Worm (Caenorhabditis elegans) whole organism, L4 larva: ENCODE data around the gene osm-11.

Experiments used
- F10B5.3 ChIP-seq: sonication (generic microtip); optimal IDR thresholded peaks from 2 replicates; lab custom pipeline; 2016; ENCODE audit warnings: mild to moderate bottlenecking, missing genetic modification characterization, missing compliant biosample characterization
- F37D6.2 ChIP-seq: sonication (generic microtip); optimal IDR thresholded peaks from 2 replicates; lab custom pipeline; 2016; ENCODE audit warnings: mild to moderate bottlenecking, missing genetic modification characterization, missing compliant biosample characterization
- F44E2.7 ChIP-seq: fragments of 200-800 bp; sonication (Bioruptor generic); IDR thresholded peaks from 2 replicates; pipeline ENCODE4 v2.1.2; 2022; ENCODE audit warnings: missing genetic modification characterization, missing compliant biosample characterization
- T20F7.1 ChIP-seq: fragments of 200-800 bp; sonication (Bioruptor generic); optimal IDR thresholded peaks from 2 replicates; lab custom pipeline; 2018; ENCODE audit warnings: mild to moderate bottlenecking, missing genetic modification characterization, missing compliant biosample characterization
- Y5F2A.4 ChIP-seq: fragments of 200-800 bp; sonication (Bioruptor generic); optimal IDR thresholded peaks from 2 replicates; lab custom pipeline; 2018; ENCODE audit warnings: mild to moderate bottlenecking, missing genetic modification characterization, missing compliant biosample characterization
- Y75B8A.6 ChIP-seq: fragments of 200-800 bp; sonication (Bioruptor generic); IDR thresholded peaks from 2 replicates; pipeline ENCODE4 v1.3.6; 2022; ENCODE audit warnings: missing genetic modification reagents, missing genetic modification characterization, missing compliant biosample characterization
- ZK546.5 ChIP-seq, 2 experiments: sonication (generic microtip); optimal IDR thresholded peaks; 2 replicates each; lab custom pipeline; 2017; ENCODE audit warnings: missing biosample characterization in 2 of 2, missing genetic modification characterization in 2 of 2
- aha-1 ChIP-seq: fragments of 150-350 bp; peaks from one replicate; lab custom pipeline; 2014; ENCODE audit warnings: missing biosample characterization, missing genetic modification characterization
- aly-2 ChIP-seq: sonication (generic microtip); optimal IDR thresholded peaks from 2 replicates; lab custom pipeline; 2018; ENCODE audit warnings: missing biosample characterization, missing genetic modification characterization
- ama-1 ChIP-seq: fragments of 150-350 bp; optimal IDR thresholded peaks from 2 replicates; lab custom pipeline; 2014; ENCODE audit warnings: inconsistent platforms, mixed read lengths
- arid-1 ChIP-seq: fragments of 200-800 bp; sonication (Bioruptor generic); conservative IDR thresholded peaks from 2 replicates; pipeline ENCODE4 v1.3.6; 2022; ENCODE audit warnings: missing genetic modification reagents, missing genetic modification characterization, missing compliant biosample characterization
- ces-1 ChIP-seq: fragments of 150-350 bp; sonication (generic microtip); optimal IDR thresholded peaks from 4 replicates; lab custom pipeline; 2014; ENCODE audit warnings: missing biosample characterization, missing genetic modification reagents, missing genetic modification characterization
- daf-12 ChIP-seq: fragments of 150-350 bp; optimal IDR thresholded peaks from 2 replicates; lab custom pipeline; 2014; ENCODE audit warnings: missing biosample characterization, missing genetic modification reagents, missing genetic modification characterization
- daf-16 ChIP-seq, 3 experiments: sonication (generic microtip); optimal IDR thresholded peaks; 2 replicates each; lab custom pipeline; 2016 to 2017; ENCODE audit warnings: missing genetic modification characterization in 3 of 3, missing genetic modification reagents in 3 of 3, mild to moderate bottlenecking in 2 of 3, missing compliant biosample characterization in 2 of 3, missing biosample characterization in 1 of 3, moderate library complexity in 1 of 3
- daf-8 ChIP-seq: fragments of 200-800 bp; sonication (Bioruptor generic); IDR thresholded peaks from 2 replicates; pipeline ENCODE4 v1.3.6; 2022; ENCODE audit warnings: missing genetic modification characterization, missing compliant biosample characterization
- fkh-10 ChIP-seq: fragments of 150-350 bp; optimal IDR thresholded peaks from 2 replicates; lab custom pipeline; 2014; ENCODE audit warnings: missing biosample characterization, missing genetic modification reagents, missing genetic modification characterization
- fos-1 ChIP-seq: fragments of 150-350 bp; optimal IDR thresholded peaks from 2 replicates; lab custom pipeline; 2014; ENCODE audit warnings: missing biosample characterization, missing genetic modification characterization
- hif-1 ChIP-seq, 2 experiments: sonication (generic microtip); optimal IDR thresholded peaks; 2 replicates each; lab custom pipeline; 2016 to 2017; ENCODE audit warnings: missing compliant biosample characterization in 2 of 2, missing genetic modification characterization in 2 of 2, missing genetic modification reagents in 2 of 2, missing genotype in 2 of 2, mild to moderate bottlenecking in 1 of 2
- hlh-11 ChIP-seq: fragments of 200-800 bp; sonication (Bioruptor generic); optimal IDR thresholded peaks from 2 replicates; lab custom pipeline; 2018; ENCODE audit warnings: mild to moderate bottlenecking, missing genetic modification characterization, missing compliant biosample characterization
- hmg-1.1 ChIP-seq: fragments of 200-800 bp; sonication (Bioruptor generic); IDR thresholded peaks from 2 replicates; pipeline ENCODE4 v1.3.6; 2022; ENCODE audit warnings: missing genetic modification reagents, missing genetic modification characterization, missing compliant biosample characterization
- jun-1 ChIP-seq: fragments of 150-350 bp; optimal IDR thresholded peaks from 2 replicates; lab custom pipeline; 2014; ENCODE audit warnings: missing biosample characterization, missing genetic modification reagents, missing genetic modification characterization
- lim-7 ChIP-seq: fragments of 200-800 bp; sonication (Bioruptor generic); IDR thresholded peaks from 2 replicates; pipeline ENCODE4 v1.3.6; 2022; ENCODE audit warnings: missing genetic modification characterization, missing compliant biosample characterization
- lin-29 ChIP-seq: fragments of 200-800 bp; sonication (Bioruptor generic); IDR thresholded peaks from 2 replicates; pipeline ENCODE4 v1.3.6; 2022; ENCODE audit warnings: missing genetic modification reagents, missing genetic modification characterization, missing compliant biosample characterization
- lin-39 ChIP-seq: fragments of 150-350 bp; optimal IDR thresholded peaks from 2 replicates; lab custom pipeline; 2014; ENCODE audit warnings: missing biosample characterization, missing genetic modification reagents, missing genetic modification characterization
- lir-3 ChIP-seq: sonication (generic microtip); optimal IDR thresholded peaks from 2 replicates; lab custom pipeline; 2016; ENCODE audit warnings: mild to moderate bottlenecking, missing genetic modification characterization, missing compliant biosample characterization
- lsy-2 ChIP-seq, 2 experiments: fragments of 150-350 bp in 1 of 2; sonication (generic microtip) in 1 of 2; optimal IDR thresholded peaks; 2 replicates each; lab custom pipeline; 2014 to 2017; ENCODE audit warnings: missing biosample characterization in 2 of 2, missing genetic modification characterization in 2 of 2
- madf-5 ChIP-seq, 2 experiments: fragments of 200-800 bp; sonication (Bioruptor generic); IDR thresholded peaks; 2 replicates each; pipeline ENCODE4 v1.3.6; 2022; ENCODE audit warnings: missing compliant biosample characterization in 2 of 2, missing genetic modification characterization in 2 of 2
- madf-9 ChIP-seq: fragments of 200-800 bp; sonication (Bioruptor generic); conservative IDR thresholded peaks from 2 replicates; pipeline ENCODE4 v1.3.6; 2022; ENCODE audit warnings: missing genetic modification reagents, missing genetic modification characterization, missing compliant biosample characterization
- mdt-29 ChIP-seq: fragments of 200-800 bp; sonication (Bioruptor generic); IDR thresholded peaks from 2 replicates; pipeline ENCODE4 v1.3.6; 2022; ENCODE audit warnings: missing genetic modification reagents, missing genetic modification characterization, missing compliant biosample characterization
- mep-1 ChIP-seq: fragments of 150-350 bp; sonication (generic microtip); optimal IDR thresholded peaks from 3 replicates; lab custom pipeline; 2014; ENCODE audit warnings: missing biosample characterization, missing genetic modification characterization
- mxl-2 ChIP-seq: fragments of 200-800 bp; sonication (Bioruptor generic); conservative IDR thresholded peaks from 2 replicates; pipeline ENCODE4 v1.3.6; 2022; ENCODE audit warnings: missing genetic modification reagents, missing genetic modification characterization, missing compliant biosample characterization
- mxl-3 ChIP-seq: fragments of 200-800 bp; sonication (Bioruptor generic); optimal IDR thresholded peaks from 2 replicates; lab custom pipeline; 2018; ENCODE audit warnings: mild to moderate bottlenecking, missing genetic modification characterization, missing compliant biosample characterization
- nhr-11 ChIP-seq: fragments of 150-350 bp; optimal IDR thresholded peaks from 2 replicates; lab custom pipeline; 2014; ENCODE audit warnings: missing biosample characterization, missing genetic modification characterization
- nhr-111 ChIP-seq: fragments of 200-800 bp; sonication (Bioruptor generic); optimal IDR thresholded peaks from 2 replicates; lab custom pipeline; 2018; ENCODE audit warnings: mild to moderate bottlenecking, missing genetic modification characterization, missing compliant biosample characterization
- nhr-28 ChIP-seq: fragments of 150-350 bp; optimal IDR thresholded peaks from 2 replicates; lab custom pipeline; 2014; ENCODE audit warnings: missing biosample characterization, missing genetic modification characterization
- php-3 ChIP-seq: fragments of 200-800 bp; sonication (Bioruptor generic); IDR thresholded peaks from 2 replicates; pipeline ENCODE4 v1.3.6; 2022; ENCODE audit warnings: missing genetic modification reagents, missing genetic modification characterization, missing compliant biosample characterization
- pqm-1 ChIP-seq: sonication (generic microtip); optimal IDR thresholded peaks from 2 replicates; lab custom pipeline; 2017; ENCODE audit warnings: missing biosample characterization, missing genetic modification characterization
- sdz-12 ChIP-seq: fragments of 200-800 bp; sonication (Bioruptor generic); optimal IDR thresholded peaks from 2 replicates; lab custom pipeline; 2018; ENCODE audit warnings: mild to moderate bottlenecking, missing genetic modification characterization, missing compliant biosample characterization
- set-16 ChIP-seq: fragments of 200-800 bp; sonication (Bioruptor generic); IDR thresholded peaks from 2 replicates; pipeline ENCODE4 v1.3.6; 2022; ENCODE audit warnings: missing genetic modification reagents, missing genetic modification characterization, missing compliant biosample characterization
- spr-1 ChIP-seq: sonication (generic microtip); optimal IDR thresholded peaks from 2 replicates; lab custom pipeline; 2016; ENCODE audit warnings: mild to moderate bottlenecking, missing genetic modification characterization, missing compliant biosample characterization
- spr-3 ChIP-seq: fragments of 200-800 bp; sonication (Bioruptor generic); optimal IDR thresholded peaks from 2 replicates; lab custom pipeline; 2018; ENCODE audit warnings: mild to moderate bottlenecking, missing genetic modification characterization, missing compliant biosample characterization
- tag-97 ChIP-seq: fragments of 200-800 bp; sonication (Bioruptor generic); IDR thresholded peaks from 2 replicates; pipeline ENCODE4 v1.3.6; 2022; ENCODE audit warnings: missing genetic modification characterization, missing compliant biosample characterization
- tra-1 ChIP-seq: fragments of 200-800 bp; sonication (Bioruptor generic); IDR thresholded peaks from 2 replicates; pipeline ENCODE4 v1.3.6; 2022; ENCODE audit warnings: missing genetic modification reagents, missing genetic modification characterization, missing compliant biosample characterization
- unc-39 ChIP-seq: sonication (generic microtip); optimal IDR thresholded peaks from 2 replicates; lab custom pipeline; 2017; ENCODE audit warnings: missing biosample characterization, missing genetic modification characterization
- unc-62 ChIP-seq, 3 experiments: fragments of 150-350 bp in 1 of 3; sonication (generic microtip); optimal IDR thresholded peaks in 2 of 3; peaks in 1 of 3; 1 replicate in 1 of 3; 2 replicates in 2 of 3; lab custom pipeline; 2014 to 2017; ENCODE audit warnings: missing biosample characterization in 3 of 3, missing genetic modification characterization in 3 of 3, missing genetic modification reagents in 3 of 3, missing genotype in 1 of 3
- vab-7 ChIP-seq: fragments of 200-800 bp; sonication (Bioruptor generic); IDR thresholded peaks from 2 replicates; pipeline ENCODE4 v1.3.6; 2022; ENCODE audit warnings: missing genetic modification reagents, missing genetic modification characterization, missing compliant biosample characterization
- zfp-2 ChIP-seq: sonication (generic microtip); optimal IDR thresholded peaks from 2 replicates; lab custom pipeline; 2016; ENCODE audit warnings: mild to moderate bottlenecking, missing genetic modification characterization, missing compliant biosample characterization
- zip-2 ChIP-seq: fragments of 150-350 bp; optimal IDR thresholded peaks from 2 replicates; lab custom pipeline; 2014; ENCODE audit warnings: missing biosample characterization, missing genetic modification characterization

Gene osm-11

ce11 chrX:17458887-17459286, 37.5 kb upstream of the osm-11 start, which contains the start of gene mlc-1:
TSS of gene mlc-1 (plus strand) at chrX:17459210.
- TF ChIP-seq nhr-11 (tag; lab: Kevin White, UChicago), result no peak
- peak in 1 of 2 experiments; percentile 20 for TF ChIP-seq unc-62 (GFP tag; optimal IDR thresholded peaks at IDR 0.05 in 1 of 2; lab: Kevin White, UChicago)
- TF ChIP-seq unc-62 (tag; optimal IDR thresholded peaks at IDR 0.05; lab: Kevin White, UChicago), result no peak
- TF ChIP-seq aha-1 (tag; lab: Kevin White, UChicago), result peak; percentile 74
- TF ChIP-seq hlh-11 (tag; lab: Kevin White, UChicago), result peak; percentile 9
- TF ChIP-seq set-16 (GFP tag; lab: Robert Waterston, UW), result peak; percentile 38
- TF ChIP-seq, all 104 proteins: peak for 4

- TF ChIP-seq daf-12 (no peak), F37D6.2 (tag; lab: Kevin White, UChicago) (no peak), Y5F2A.4 (GFP tag; lab: Kevin White, UChicago) (no peak), nhr-11 (tag; lab: Kevin White, UChicago) (peak; percentile 48), madf-5 (GFP tag; IDR thresholded peaks at IDR 0.05; lab: Robert Waterston, UW) (no peak), ces-1 (GFP tag; lab: Kevin White, UChicago) (no peak), pqm-1 (tag; lab: Kevin White, UChicago) (no peak), php-3 (GFP tag; lab: Robert Waterston, UW) (no peak), ZK546.5 (tag; optimal IDR thresholded peaks at IDR 0.05; lab: Kevin White, UChicago) (no peak), madf-9 (no peak), zip-2 (no peak), nhr-111 (no peak), mxl-3 (GFP tag; lab: Kevin White, UChicago) (no peak), spr-1 (tag; lab: Kevin White, UChicago) (no peak), lim-7 (GFP tag; lab: Robert Waterston, UW) (0 out of 2 replicates have a peak, but pooled peaks have one; percentile 28), fos-1 (no peak), sdz-12 (GFP tag; lab: Kevin White, UChicago) (no peak), mep-1 (tag; lab: Kevin White, UChicago) (no peak), vab-7 (GFP tag; lab: Robert Waterston, UW) (no peak), aly-2 (tag; lab: Kevin White, UChicago) (no peak), arid-1 (no peak), daf-8 (GFP tag; lab: Robert Waterston, UW) (no peak), mxl-2 (GFP tag; lab: Robert Waterston, UW) (no peak), nhr-28 (tag; lab: Kevin White, UChicago) (peak; percentile 42), lin-39 (no peak), hmg-1.1 (GFP tag; lab: Robert Waterston, UW) (no peak), unc-62 (GFP tag; optimal IDR thresholded peaks at IDR 0.05 in 1 of 2; lab: Kevin White, UChicago) (peak in 1 of 2 experiments; percentile 9), unc-62 (tag; optimal IDR thresholded peaks at IDR 0.05; lab: Kevin White, UChicago) (no peak), F44E2.7 (no peak), zfp-2 (tag; lab: Kevin White, UChicago) (no peak), spr-3 (GFP tag; lab: Kevin White, UChicago) (no peak), lin-29 (GFP tag; lab: Robert Waterston, UW) (no peak), jun-1 (tag; lab: Kevin White, UChicago) (no peak), lsy-2 (tag; optimal IDR thresholded peaks at IDR 0.05; lab: Kevin White, UChicago) (no peak), F10B5.3 (tag; lab: Kevin White, UChicago) (no peak), ama-1 (no peak), Y75B8A.6 (GFP tag; lab: Robert Waterston, UW) (no peak), fkh-10 (GFP tag; lab: Kevin White, UChicago) (no peak), tra-1 (GFP tag; lab: Robert Waterston, UW) (no peak), T20F7.1 (GFP tag; lab: Kevin White, UChicago) (no peak), daf-16 (GFP tag; optimal IDR thresholded peaks at IDR 0.05; lab: Kevin White, UChicago) (peak in 1 of 2 experiments; percentile 26), daf-16 (tag; optimal IDR thresholded peaks at IDR 0.05; lab: Kevin White, UChicago) (no peak), mdt-29 (no peak), unc-39 (tag; lab: Kevin White, UChicago) (no peak), hif-1 (tag; optimal IDR thresholded peaks at IDR 0.05; lab: Kevin White, UChicago) (no peak), lir-3 (no peak), tag-97 (GFP tag; lab: Robert Waterston, UW) (no peak)
Measured at ce11 chrX:17456536-17457165, 35.3 kb upstream of the osm-11 start, which contains the start of gene mlc-2. TSS of gene mlc-2 (minus strand) at chrX:17456586.
